Fruit fly (Drosophila melanogaster): ENCODE data around the gene Nuak.

The Nuak gene

DNA sequence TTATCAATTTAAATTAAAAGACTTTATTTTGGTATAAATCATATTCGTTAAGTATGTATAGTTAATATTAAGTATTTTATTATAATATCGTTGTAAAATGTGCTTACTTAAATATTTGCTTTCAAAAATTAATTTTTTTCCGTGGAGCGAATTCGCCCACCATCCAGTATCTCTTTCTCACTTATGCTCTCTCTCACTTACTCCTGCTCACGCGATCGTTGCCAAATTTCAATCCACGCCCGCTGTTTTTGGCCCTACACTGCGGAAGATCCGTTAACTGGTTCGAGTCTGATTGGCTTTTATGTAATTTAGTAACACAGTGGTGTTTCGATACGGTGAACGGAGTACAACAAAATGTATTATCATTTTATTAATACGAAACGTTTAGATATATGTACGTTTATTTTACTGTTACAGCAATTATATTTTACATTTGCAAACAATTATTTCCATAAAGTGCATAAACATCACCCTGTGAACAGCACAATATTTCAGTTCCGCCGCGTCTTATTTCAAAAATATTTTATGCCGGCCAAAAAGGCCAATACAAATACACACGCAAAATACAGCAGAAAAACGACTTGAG is 1.5 kb downstream of the Nuak start (continued):
- TF ChIP-seq CG6254 (GFP tag; optimal IDR thresholded peaks at IDR 0.05) (no peak), Ets97D (GFP tag; optimal IDR thresholded peaks at IDR 0.05) (peak; percentile 27), CG2116 (GFP tag; optimal IDR thresholded peaks at IDR 0.05) (peak; percentile 7), CG14710 (tag; optimal IDR thresholded peaks at IDR 0.05) (no peak), CG10431 (GFP tag; optimal IDR thresholded peaks at IDR 0.05) (no peak), bsh (GFP tag; optimal IDR thresholded peaks at IDR 0.05) (peak in 1 of 2 experiments; percentile 49), CG31224 (GFP tag; IDR thresholded peaks at IDR 0.05) (peak; percentile 62), tx (GFP tag; optimal IDR thresholded peaks at IDR 0.05) (peak; percentile 5), nerfin-1 (tag; optimal IDR thresholded peaks at IDR 0.05) (peak; percentile 0), jigr1 (GFP tag; IDR thresholded peaks at IDR 0.05) (no peak), tio (GFP tag; optimal IDR thresholded peaks at IDR 0.05) (peak; percentile 44), p53 (GFP tag; optimal IDR thresholded peaks at IDR 0.05) (no peak), ken (GFP tag; IDR thresholded peaks at IDR 0.05) (no peak; the same call in 2 of the 3 replicates), lilli (GFP tag; optimal IDR thresholded peaks at IDR 0.05) (peak; percentile 64), crc (GFP tag; optimal IDR thresholded peaks at IDR 0.05) (peak; percentile 9), Antp (GFP tag; optimal IDR thresholded peaks at IDR 0.05) (no peak), NC2β (GFP tag; optimal IDR thresholded peaks at IDR 0.05) (no peak), fru (optimal IDR thresholded peaks at IDR 0.05) (no peak), trh (GFP tag; optimal IDR thresholded peaks at IDR 0.05) (no peak), sug (tag; optimal IDR thresholded peaks at IDR 0.05) (peak; percentile 36), CG9932 (GFP tag; IDR thresholded peaks at IDR 0.05) (peak; percentile 82), CG3281 (GFP tag; optimal IDR thresholded peaks at IDR 0.05) (peak; percentile 72), CG18011 (GFP tag; optimal IDR thresholded peaks at IDR 0.05) (no peak), CG15696 (tag; optimal IDR thresholded peaks at IDR 0.05) (no peak), CG33557 (GFP tag; optimal IDR thresholded peaks at IDR 0.05) (no peak), C15 (GFP tag; IDR thresholded peaks at IDR 0.05) (no peak; the same call in 2 of the 3 replicates), sens (GFP tag) (peak; percentile 82), CG4404 (GFP tag; IDR thresholded peaks at IDR 0.05) (peak; percentile 26; the same call in 1 of the 2 replicates), inv (GFP tag; IDR thresholded peaks at IDR 0.05; ENCODE audit: partially characterized antibody) (no peak), mirr (GFP tag; optimal IDR thresholded peaks at IDR 0.05) (peak; percentile 12), MBD-R2 (GFP tag; IDR thresholded peaks at IDR 0.05) (peak; percentile 61), Ravus (GFP tag; IDR thresholded peaks at IDR 0.05) (peak; percentile 9; the same call in 1 of the 2 replicates), CG12299 (tag; optimal IDR thresholded peaks at IDR 0.05) (peak; percentile 11), CG12744 (GFP tag; optimal IDR thresholded peaks at IDR 0.05) (peak; percentile 19), CG8281 (tag; optimal IDR thresholded peaks at IDR 0.05) (no peak), CG14667 (GFP tag; IDR thresholded peaks at IDR 0.05) (peak; percentile 37; the same call in 1 of the 2 replicates), CG17359 (tag; optimal IDR thresholded peaks at IDR 0.05) (peak; percentile 11), slou (GFP tag; optimal IDR thresholded peaks at IDR 0.05) (peak; percentile 0), ash1 (GFP tag; optimal IDR thresholded peaks at IDR 0.05) (no peak), Dip2 (GFP tag; IDR thresholded peaks at IDR 0.05) (no peak), gsb (GFP tag; IDR thresholded peaks at IDR 0.05) (peak; percentile 67), CG30431 (GFP tag; optimal IDR thresholded peaks at IDR 0.05) (no peak), CG4730 (GFP tag; IDR thresholded peaks at IDR 0.05) (no peak), CG1602 (GFP tag; optimal IDR thresholded peaks at IDR 0.05) (no peak), CG7271 (tag; optimal IDR thresholded peaks at IDR 0.05) (no peak), CG13894 (tag; optimal IDR thresholded peaks at IDR 0.05) (peak; percentile 9), z (GFP tag; IDR thresholded peaks at IDR 0.05) (no peak), H15 (GFP tag; IDR thresholded peaks at IDR 0.05) (peak; percentile 52; the same call in 1 of the 3 replicates), Med (GFP tag) (peak; percentile 93), cad (GFP tag; optimal IDR thresholded peaks at IDR 0.05) (no peak), CG6765 (GFP tag; optimal IDR thresholded peaks at IDR 0.05) (peak; percentile 35)

All from whole organism, embryonic.